Fruit fly (Drosophila melanogaster) whole organism, embryonic: Measurements from ENCODE around the gene Oatp74D.
A peak's percentile ranks its signal among the peaks of the same experiment; 100 is the strongest.

Source experiments
- CG11504 ChIP-seq: fragments of 200-800 bp; sonication (Bioruptor generic); optimal IDR thresholded peaks from 3 replicates; lab custom pipeline; 2019; ENCODE audit warnings: missing biosample characterization, mild to moderate bottlenecking, missing genetic modification characterization, moderate library complexity
- CG14441 ChIP-seq: fragments of 200-800 bp; sonication (Bioruptor generic); IDR thresholded peaks from 2 replicates; pipeline ENCODE4 v1.3.6; 2022; ENCODE audit warnings: missing biosample characterization, missing genetic modification characterization
- CG15601 ChIP-seq: fragments of 200-800 bp; sonication (Bioruptor generic); optimal IDR thresholded peaks from 3 replicates; lab custom pipeline; 2019; ENCODE audit warnings: missing biosample characterization, mild to moderate bottlenecking, missing genetic modification characterization, moderate library complexity
- CG1792 ChIP-seq: fragments of 200-800 bp; sonication (Bioruptor generic); optimal IDR thresholded peaks from 2 replicates; lab custom pipeline; 2016; ENCODE audit warnings: missing biosample characterization, missing genetic modification characterization
- bcd ChIP-seq: fragments of 200-800 bp; sonication (Bioruptor generic); optimal IDR thresholded peaks from 2 replicates; lab custom pipeline; 2017; ENCODE audit warnings: missing biosample characterization, mild to moderate bottlenecking, missing genetic modification characterization
- esg ChIP-seq: fragments of 200-800 bp; sonication (Bioruptor generic); conservative IDR thresholded peaks from 2 replicates; pipeline ENCODE4 v1.3.6; 2022; ENCODE audit warnings: missing biosample characterization, missing genetic modification characterization
- lbe ChIP-seq: fragments of 200-800 bp; sonication (Bioruptor generic); optimal IDR thresholded peaks from 2 replicates; lab custom pipeline; 2016; ENCODE audit warnings: missing biosample characterization, mild to moderate bottlenecking, missing genetic modification characterization
- tin ChIP-seq: fragments of 200-800 bp; sonication (Bioruptor generic); optimal IDR thresholded peaks from 3 replicates; lab custom pipeline; 2016; ENCODE audit warnings: missing biosample characterization, missing genetic modification characterization
- usp ChIP-seq: fragments of >200 bp; optimal IDR thresholded peaks from 2 replicates; lab custom pipeline; 2017; ENCODE audit warnings: missing biosample characterization, missing genetic modification characterization
- yki ChIP-seq: fragments of >200 bp; optimal IDR thresholded peaks from 3 replicates; lab custom pipeline; 2018
- zf30C ChIP-seq: fragments of 200-800 bp; sonication (Bioruptor generic); optimal IDR thresholded peaks from 3 replicates; lab custom pipeline; 2018; ENCODE audit warnings: missing biosample characterization, mild to moderate bottlenecking, missing genetic modification characterization

DNA sequence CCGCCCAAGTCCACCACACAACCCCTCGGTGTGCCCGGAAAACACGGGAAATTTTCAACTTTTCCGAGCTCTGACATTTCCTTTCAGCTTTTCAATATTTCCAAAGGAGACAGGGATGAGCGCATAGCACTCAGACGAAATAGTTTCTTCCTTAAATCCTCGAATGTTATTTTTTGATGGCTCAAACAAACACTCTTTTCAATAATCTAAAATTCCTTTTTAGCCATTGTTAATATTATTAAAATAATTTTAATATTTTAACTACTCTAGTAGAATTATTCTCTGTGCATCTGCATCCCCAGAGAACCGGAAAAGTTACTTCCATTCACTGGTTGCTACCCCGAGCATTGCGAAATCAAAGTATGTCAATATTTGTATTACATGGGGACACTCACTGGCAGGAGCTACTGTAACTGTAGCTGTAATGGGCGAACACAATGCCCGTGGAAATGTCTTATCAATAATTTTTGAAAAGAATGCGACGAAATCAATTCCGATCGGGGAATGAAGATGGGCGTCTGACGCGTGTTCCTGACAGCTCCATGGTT is 29.1 kb upstream of the Oatp74D start:
- TF ChIP-seq bcd (GFP tag; lab: Kevin White, UChicago), result no peak
- TF ChIP-seq CG11504 (tag; lab: Kevin White, UChicago), result peak; percentile 55
- no peak for TF ChIP-seq CG1792 (GFP tag; lab: Kevin White, UChicago)
- TF ChIP-seq zf30C, result peak; percentile 42
- no peak for TF ChIP-seq lbe (GFP tag; lab: Kevin White, UChicago)
- TF ChIP-seq yki (lab: Kevin White, UChicago), result no peak
- TF ChIP-seq esg, result 0 out of 2 replicates have a peak, but pooled peaks have one; percentile 7
- no peak for TF ChIP-seq usp
- TF ChIP-seq CG15601 (tag; lab: Kevin White, UChicago), result peak; percentile 11
- TF ChIP-seq tin, result no peak
- TF ChIP-seq CG14441, result no peak
